Fruit fly (Drosophila melanogaster) whole organism, pupa: Measurements from ENCODE around the gene Ir87a.
A peak's percentile ranks its signal among the peaks of the same experiment; 100 is the strongest.

ENCODE experiments used
- CG10348 ChIP-seq: fragments of 200-800 bp; sonication (Bioruptor generic); IDR thresholded peaks from 2 replicates; pipeline ENCODE4 v1.3.6; 2022; ENCODE audit warnings: missing biosample characterization, missing genetic modification characterization
- CG12605 ChIP-seq: fragments of 200-800 bp; sonication (Bioruptor generic); IDR thresholded peaks from 2 replicates; pipeline ENCODE4 v1.3.6; 2022; ENCODE audit warnings: missing biosample characterization, missing genetic modification characterization
- CG13204 ChIP-seq: fragments of 200-800 bp; sonication (Bioruptor generic); optimal IDR thresholded peaks from 2 replicates; lab custom pipeline; 2018; ENCODE audit warnings: missing biosample characterization, mild to moderate bottlenecking, missing genetic modification characterization, moderate library complexity
- CG14655 ChIP-seq: fragments of 200-800 bp; sonication (Bioruptor generic); optimal IDR thresholded peaks from 3 replicates; lab custom pipeline; 2017; ENCODE audit warnings: mild to moderate bottlenecking, missing biosample characterization, missing genetic modification reagents, missing genetic modification characterization
- CG15710 ChIP-seq: fragments of 200-800 bp; sonication (Bioruptor generic); optimal IDR thresholded peaks from 2 replicates; lab custom pipeline; 2018; ENCODE audit warnings: missing biosample characterization, mild to moderate bottlenecking, missing genetic modification characterization, moderate library complexity
- CG17806 ChIP-seq: fragments of 200-800 bp; sonication (Bioruptor generic); optimal IDR thresholded peaks from 2 replicates; lab custom pipeline; 2018; ENCODE audit warnings: missing biosample characterization, mild to moderate bottlenecking, missing genetic modification characterization, moderate library complexity
- CG32121 ChIP-seq: fragments of 200-800 bp; sonication (Bioruptor generic); IDR thresholded peaks from 2 replicates; pipeline ENCODE4 v1.3.6; 2022; ENCODE audit warnings: missing biosample characterization, missing genetic modification characterization
- CG34367 ChIP-seq: fragments of 200-800 bp; sonication (Bioruptor generic); optimal IDR thresholded peaks from 2 replicates; lab custom pipeline; 2018; ENCODE audit warnings: missing biosample characterization, mild to moderate bottlenecking, missing genetic modification characterization
- CG4496 ChIP-seq: fragments of 200-800 bp; sonication (Bioruptor generic); IDR thresholded peaks from 3 replicates; pipeline ENCODE4 v1.3.6; 2022; ENCODE audit warnings: missing biosample characterization, missing genetic modification characterization
- CG8159 ChIP-seq: fragments of 200-800 bp; sonication (Bioruptor generic); optimal IDR thresholded peaks from 3 replicates; lab custom pipeline; 2018; ENCODE audit warnings: missing biosample characterization, mild to moderate bottlenecking, missing genetic modification characterization, moderate library complexity
- CG8301 ChIP-seq: fragments of 200-800 bp; sonication (Bioruptor generic); optimal IDR thresholded peaks from 2 replicates; lab custom pipeline; 2018; ENCODE audit warnings: missing biosample characterization, mild to moderate bottlenecking, missing genetic modification characterization
- CG9948 ChIP-seq: fragments of 200-800 bp; sonication (Bioruptor generic); optimal IDR thresholded peaks from 2 replicates; lab custom pipeline; 2018; ENCODE audit warnings: missing biosample characterization, mild to moderate bottlenecking, missing genetic modification characterization, moderate library complexity
- D1 ChIP-seq: fragments of 200-800 bp; sonication (Bioruptor generic); optimal IDR thresholded peaks from 2 replicates; lab custom pipeline; 2018; ENCODE audit warnings: missing biosample characterization, mild to moderate bottlenecking, missing genetic modification characterization, moderate library complexity
- EcR ChIP-seq: fragments of 200-800 bp; sonication (Bioruptor generic); optimal IDR thresholded peaks from 3 replicates; lab custom pipeline; 2019; ENCODE audit warnings: missing biosample characterization, missing genetic modification characterization, mild to moderate bottlenecking, moderate library complexity, missing genetic modification reagents
- Ets98B ChIP-seq: fragments of 200-800 bp; sonication (Bioruptor generic); IDR thresholded peaks from 2 replicates; pipeline ENCODE4 v1.3.6; 2022; ENCODE audit warnings: missing biosample characterization, missing genetic modification characterization
- Pif1A ChIP-seq: fragments of 200-800 bp; sonication (Bioruptor generic); optimal IDR thresholded peaks from 3 replicates; lab custom pipeline; 2016; ENCODE audit warnings: missing biosample characterization, missing genetic modification characterization
- Pif1B ChIP-seq: fragments of 200-800 bp; sonication (Bioruptor generic); optimal IDR thresholded peaks from 3 replicates; lab custom pipeline; 2016; ENCODE audit warnings: missing biosample characterization, missing genetic modification characterization
- Snoo ChIP-seq: fragments of 200-800 bp; sonication (Bioruptor generic); optimal IDR thresholded peaks from 3 replicates; lab custom pipeline; 2017; ENCODE audit warnings: missing biosample characterization, mild to moderate bottlenecking, missing genetic modification characterization, inconsistent platforms
- fd96Ca ChIP-seq: fragments of 200-800 bp; sonication (Bioruptor generic); IDR thresholded peaks from 3 replicates; pipeline ENCODE4 v1.3.6; 2022; ENCODE audit warnings: missing biosample characterization, missing genetic modification characterization
- gl ChIP-seq: fragments of 200-800 bp; sonication (Bioruptor generic); optimal IDR thresholded peaks from 2 replicates; lab custom pipeline; 2018; ENCODE audit warnings: missing biosample characterization, mild to moderate bottlenecking, missing genetic modification characterization
- rn ChIP-seq: fragments of 200-800 bp; sonication (Bioruptor generic); IDR thresholded peaks from 2 replicates; pipeline ENCODE4 v1.3.6; 2022; ENCODE audit warnings: missing biosample characterization, missing genetic modification characterization

Gene Ir87a

DNA sequence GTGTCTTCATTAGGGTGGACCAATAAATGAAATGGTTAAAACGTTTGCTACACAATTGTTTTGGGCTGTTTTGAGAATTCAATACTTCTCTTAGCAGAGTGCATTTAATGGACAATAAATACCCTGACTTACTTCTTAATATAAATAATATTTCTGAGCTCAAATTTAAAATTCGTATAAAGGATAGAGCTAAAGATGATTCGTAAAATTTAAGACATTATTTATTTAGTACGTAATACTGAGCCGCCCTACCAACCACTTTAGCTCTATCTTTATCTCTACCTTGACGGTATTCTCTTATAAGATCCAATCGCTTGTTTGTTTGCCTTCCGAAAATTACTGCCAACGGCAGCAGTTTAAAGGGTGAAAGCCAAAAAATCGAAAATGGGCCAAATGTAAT, 13.5 kb downstream of the Ir87a start:
- TF ChIP-seq Pif1A (GFP tag; lab: Kevin White, UChicago) (peak; percentile 80), rn (GFP tag; lab: Robert Waterston, UW) (peak; percentile 39; the same call in 1 of the 2 replicates), CG15710 (tag; lab: Kevin White, UChicago) (peak; percentile 88), CG8301 (tag; lab: Kevin White, UChicago) (peak; percentile 74), CG9948 (tag; lab: Kevin White, UChicago) (peak; percentile 85), Snoo (tag; lab: Kevin White, UChicago) (peak; percentile 77), D1 (peak; percentile 35), CG12605 (GFP tag; lab: Robert Waterston, UW) (peak; percentile 83), Pif1B (GFP tag; lab: Kevin White, UChicago) (peak; percentile 75), CG14655 (peak; percentile 72), CG34367 (tag; lab: Kevin White, UChicago) (peak; percentile 87), CG4496 (GFP tag; lab: Robert Waterston, UW) (peak; percentile 87), CG10348 (0 out of 2 replicates have a peak, but pooled peaks have one; percentile 15), CG8159 (tag; lab: Kevin White, UChicago) (peak; percentile 97), Ets98B (peak; percentile 73), gl (peak; percentile 53), EcR (GFP tag; lab: Kevin White, UChicago) (no peak), CG32121 (peak; percentile 59; the same call in 1 of the 2 replicates), fd96Ca (GFP tag; lab: Robert Waterston, UW) (0 out of 3 replicates have a peak, but pooled peaks have one; percentile 30), CG13204 (GFP tag; lab: Kevin White, UChicago) (peak; percentile 58), CG17806 (peak; percentile 70)

DNA sequence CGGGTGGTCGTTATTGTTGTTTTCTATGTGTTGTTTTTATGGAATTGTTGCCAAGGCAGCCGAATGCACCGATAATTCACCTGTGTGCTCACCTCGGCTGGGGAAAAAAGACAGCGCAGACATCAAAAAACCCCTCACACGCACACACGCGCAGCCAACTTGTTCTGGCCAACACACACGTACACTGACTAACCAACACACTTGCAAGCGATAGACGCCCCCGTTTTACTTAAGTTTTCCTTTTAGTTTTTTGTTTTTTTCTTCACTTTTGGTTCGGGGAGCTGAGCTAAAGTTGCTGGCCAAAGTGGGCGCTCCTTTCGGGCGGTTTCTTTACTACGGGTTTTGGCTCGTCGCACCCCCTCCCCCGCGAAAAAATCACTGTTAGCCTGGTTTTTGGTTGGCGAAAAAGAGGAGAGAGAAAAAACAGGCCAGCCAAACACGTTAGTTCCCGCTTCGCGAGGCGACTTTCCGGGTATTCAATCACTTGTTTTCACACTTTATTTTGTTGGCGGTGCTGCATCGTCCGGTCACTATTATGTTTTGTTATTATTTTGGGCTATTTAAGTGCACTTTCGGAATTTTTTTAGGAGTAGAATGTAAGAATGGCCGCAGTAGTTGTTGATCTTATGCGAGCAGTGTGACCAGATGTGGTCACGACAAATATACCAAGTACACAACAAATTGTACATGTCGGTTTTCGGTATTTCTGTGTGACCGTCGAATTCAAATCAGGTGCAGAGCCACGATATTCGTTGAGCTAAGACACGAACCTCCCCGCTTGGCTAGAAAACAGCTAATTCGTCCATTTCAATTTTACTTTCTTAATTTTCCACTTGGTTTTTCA, 14.5 kb downstream of the Ir87a start, which contains the start of gene yrt:
yrt (minus strand) TSS at position 660 of the 844 bp plus-strand sequence.
- 0 out of 2 replicates have a peak, but pooled peaks have one; percentile 9 for TF ChIP-seq CG32121
- TF ChIP-seq CG14655: no peak
- no peak for TF ChIP-seq CG8159 (tag; lab: Kevin White, UChicago)
- peak; percentile 9 for TF ChIP-seq CG13204 (GFP tag; lab: Kevin White, UChicago)

DNA sequence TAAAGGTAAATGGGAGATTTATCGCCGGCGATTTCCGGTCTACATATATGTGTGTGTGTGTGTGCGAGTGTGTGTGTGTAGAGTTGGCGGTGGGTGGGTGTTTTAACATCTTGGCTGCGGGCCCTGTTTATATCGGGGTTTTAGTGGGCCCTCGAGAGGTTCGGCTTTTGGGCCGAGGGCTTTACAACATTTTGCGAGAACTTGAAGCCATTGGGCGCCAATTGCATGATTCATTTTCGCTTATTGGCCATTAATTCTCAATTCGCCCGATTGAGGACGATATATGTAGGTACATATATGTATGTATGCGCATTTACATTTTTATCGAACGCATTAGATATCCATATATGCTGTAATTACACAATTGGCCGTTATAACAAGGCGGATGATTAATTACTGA, 15.8 kb downstream of the Ir87a start:
- TF ChIP-seq fd96Ca (GFP tag; lab: Robert Waterston, UW): no peak
- TF ChIP-seq CG9948 (tag; lab: Kevin White, UChicago): no peak
- TF ChIP-seq EcR (GFP tag; lab: Kevin White, UChicago): no peak
- TF ChIP-seq CG15710 (tag; lab: Kevin White, UChicago): no peak
- TF ChIP-seq Ets98B: no peak
- no peak for TF ChIP-seq CG12605 (GFP tag; lab: Robert Waterston, UW)
- TF ChIP-seq CG32121: no peak
- no peak for TF ChIP-seq D1
- no peak for TF ChIP-seq Pif1B (GFP tag; lab: Kevin White, UChicago)
- no peak for TF ChIP-seq Snoo (tag; lab: Kevin White, UChicago)
- no peak for TF ChIP-seq rn (GFP tag; lab: Robert Waterston, UW)
- no peak for TF ChIP-seq CG13204 (GFP tag; lab: Kevin White, UChicago)
- no peak for TF ChIP-seq CG10348
- TF ChIP-seq CG14655: no peak

DNA sequence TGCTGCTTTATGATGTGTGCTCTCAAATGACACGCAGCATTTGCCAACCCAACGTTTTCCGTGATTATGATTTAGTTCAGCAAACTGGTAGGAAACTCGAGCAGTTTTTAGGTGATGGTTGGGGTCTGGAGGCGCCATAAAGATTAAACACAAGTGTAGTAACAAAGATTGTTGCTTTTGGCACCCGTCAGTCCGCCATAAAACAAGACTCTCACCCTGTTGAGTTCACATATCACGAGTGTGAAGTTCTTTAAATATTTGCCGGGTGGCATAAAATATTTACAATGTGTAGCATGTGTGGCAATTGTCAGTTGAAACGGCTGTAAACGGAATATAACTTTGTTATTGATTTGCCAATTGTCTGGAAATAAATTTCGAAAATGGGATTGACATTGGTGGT, 21.6 kb downstream of the Ir87a start:
- TF ChIP-seq CG34367 (tag; lab: Kevin White, UChicago) (no peak), CG4496 (GFP tag; lab: Robert Waterston, UW) (no peak), CG8301 (tag; lab: Kevin White, UChicago) (no peak)

DNA sequence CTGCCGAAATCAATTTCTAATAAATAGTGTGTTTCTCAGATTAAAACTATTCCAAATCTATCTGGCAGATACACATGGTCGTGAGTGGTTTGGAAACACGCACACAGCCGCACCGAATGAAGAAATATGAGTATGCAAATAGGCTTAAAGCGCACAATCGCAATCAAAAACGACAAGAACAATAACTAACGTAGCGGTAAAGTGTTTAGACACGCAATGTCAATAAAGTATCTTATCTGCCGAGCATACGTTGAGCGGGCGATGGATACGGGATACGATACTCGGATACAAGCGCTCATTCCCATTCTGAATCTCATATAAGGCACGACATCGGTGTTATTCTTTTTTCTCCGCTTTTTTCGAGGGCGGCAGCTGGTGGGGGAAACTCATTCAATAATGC, 26.0 kb downstream of the Ir87a start:
- no peak for TF ChIP-seq CG14655
- TF ChIP-seq Pif1A (GFP tag; lab: Kevin White, UChicago): no peak
- TF ChIP-seq CG13204 (GFP tag; lab: Kevin White, UChicago): no peak
- no peak for TF ChIP-seq CG8301 (tag; lab: Kevin White, UChicago)
- TF ChIP-seq CG34367 (tag; lab: Kevin White, UChicago): no peak
- TF ChIP-seq rn (GFP tag; lab: Robert Waterston, UW): no peak
- TF ChIP-seq Snoo (tag; lab: Kevin White, UChicago): no peak
- no peak for TF ChIP-seq CG15710 (tag; lab: Kevin White, UChicago)
- no peak for TF ChIP-seq CG8159 (tag; lab: Kevin White, UChicago)
- no peak for TF ChIP-seq CG32121
- TF ChIP-seq gl: no peak
- TF ChIP-seq Ets98B: no peak
- TF ChIP-seq fd96Ca (GFP tag; lab: Robert Waterston, UW): no peak
- no peak for TF ChIP-seq CG4496 (GFP tag; lab: Robert Waterston, UW)
- no peak for TF ChIP-seq CG17806
- no peak for TF ChIP-seq Pif1B (GFP tag; lab: Kevin White, UChicago)
- TF ChIP-seq CG10348: no peak
- TF ChIP-seq CG9948 (tag; lab: Kevin White, UChicago): no peak

DNA sequence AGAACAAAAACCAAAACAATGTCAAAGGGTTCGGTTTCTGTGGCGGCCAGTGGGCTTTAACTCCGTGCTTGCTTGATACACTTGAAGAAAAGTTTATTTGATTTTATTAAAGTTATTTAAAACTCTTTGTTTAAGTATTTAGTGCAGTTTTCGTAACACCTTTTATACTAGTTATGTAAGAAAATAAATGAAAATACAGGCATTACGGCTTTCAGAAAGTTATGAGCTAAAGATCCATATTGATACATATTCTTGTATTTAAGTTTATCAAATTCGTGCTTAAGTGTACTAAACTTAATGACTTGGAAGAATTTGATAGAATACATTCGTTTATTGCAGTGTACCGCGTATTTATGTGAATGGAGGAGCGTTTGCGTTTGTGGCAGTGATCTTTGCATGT, 26.4 kb downstream of the Ir87a start:
- TF ChIP-seq CG10348: no peak
- TF ChIP-seq CG14655: peak; percentile 29
- TF ChIP-seq CG8301 (tag; lab: Kevin White, UChicago): peak; percentile 11
